Worm (Caenorhabditis elegans) whole organism, late embryonic: Measurements from ENCODE around the gene clc-9.

Source experiments
- F13H6.1 ChIP-seq: sonication (generic microtip); optimal IDR thresholded peaks from 2 replicates; lab custom pipeline; 2016; ENCODE audit warnings: missing genetic modification characterization, missing compliant biosample characterization
- K09A11.1 ChIP-seq: sonication (generic microtip); optimal IDR thresholded peaks from 2 replicates; lab custom pipeline; 2017; ENCODE audit warnings: antibody characterized with exemption, mild to moderate bottlenecking, missing genetic modification characterization, missing compliant biosample characterization; ENCODE audit not compliant: insufficient read depth
- ahr-1 ChIP-seq: sonication (generic microtip); optimal IDR thresholded peaks from 2 replicates; lab custom pipeline; 2016; ENCODE audit warnings: missing genetic modification characterization, missing compliant biosample characterization
- ama-1 ChIP-seq: fragments of 150-350 bp; optimal IDR thresholded peaks from 2 replicates; lab custom pipeline; 2014
- ceh-18 ChIP-seq: sonication (generic microtip); optimal IDR thresholded peaks from 2 replicates; lab custom pipeline; 2016; ENCODE audit warnings: missing genetic modification characterization, missing compliant biosample characterization
- ceh-2 ChIP-seq: sonication (generic microtip); optimal IDR thresholded peaks from 2 replicates; lab custom pipeline; 2016; ENCODE audit warnings: missing genotype, missing genetic modification characterization, missing compliant biosample characterization
- ceh-22 ChIP-seq: sonication (generic microtip); optimal IDR thresholded peaks from 2 replicates; lab custom pipeline; 2017; ENCODE audit warnings: missing biosample characterization, missing genetic modification characterization
- ceh-30 ChIP-seq: fragments of 150-350 bp; optimal IDR thresholded peaks from 2 replicates; lab custom pipeline; 2014; ENCODE audit warnings: missing biosample characterization, missing genetic modification characterization
- ceh-31 ChIP-seq: sonication (generic microtip); optimal IDR thresholded peaks from 2 replicates; lab custom pipeline; 2016; ENCODE audit warnings: missing genetic modification characterization, missing compliant biosample characterization
- ceh-34 ChIP-seq: sonication (generic microtip); optimal IDR thresholded peaks from 2 replicates; lab custom pipeline; 2016; ENCODE audit warnings: mild to moderate bottlenecking, missing genetic modification characterization, missing compliant biosample characterization
- ceh-45 ChIP-seq: fragments of 200-800 bp; sonication (Bioruptor generic); IDR thresholded peaks from 2 replicates; pipeline ENCODE4 v1.3.6; 2022; ENCODE audit warnings: missing genetic modification reagents, missing genetic modification characterization, missing compliant biosample characterization
- ceh-6 ChIP-seq: fragments of 200-800 bp; sonication (Bioruptor generic); optimal IDR thresholded peaks from 2 replicates; lab custom pipeline; 2018; ENCODE audit warnings: mild to moderate bottlenecking, missing genetic modification characterization, missing compliant biosample characterization
- ceh-9 ChIP-seq: sonication (generic microtip); optimal IDR thresholded peaks from 2 replicates; lab custom pipeline; 2016; ENCODE audit warnings: mild to moderate bottlenecking, missing genetic modification characterization, inconsistent platforms, missing compliant biosample characterization
- che-1 ChIP-seq: sonication (generic microtip); optimal IDR thresholded peaks from 2 replicates; lab custom pipeline; 2016; ENCODE audit warnings: mild to moderate bottlenecking, missing genetic modification characterization, missing compliant biosample characterization
- dve-1 ChIP-seq: sonication (generic microtip); optimal IDR thresholded peaks from 2 replicates; lab custom pipeline; 2017; ENCODE audit warnings: antibody characterized with exemption, mild to moderate bottlenecking, missing genetic modification characterization, missing compliant biosample characterization
- elt-2 ChIP-seq: sonication (generic microtip); optimal IDR thresholded peaks from 2 replicates; lab custom pipeline; 2016; ENCODE audit warnings: missing genetic modification reagents, missing genetic modification characterization, missing compliant biosample characterization
- eyg-1 ChIP-seq: sonication (generic microtip); optimal IDR thresholded peaks from 2 replicates; lab custom pipeline; 2016; ENCODE audit warnings: missing genotype, missing genetic modification characterization, missing compliant biosample characterization
- fkh-6 ChIP-seq: sonication (generic microtip); optimal IDR thresholded peaks from 2 replicates; lab custom pipeline; 2016; ENCODE audit warnings: missing genetic modification characterization, missing compliant biosample characterization
- gmeb-2 ChIP-seq: sonication (generic microtip); optimal IDR thresholded peaks from 2 replicates; lab custom pipeline; 2016; ENCODE audit warnings: missing genetic modification characterization, inconsistent platforms, missing compliant biosample characterization
- hlh-15 ChIP-seq: sonication (generic microtip); optimal IDR thresholded peaks from 2 replicates; lab custom pipeline; 2016; ENCODE audit warnings: missing genetic modification characterization, missing compliant biosample characterization
- lin-11 ChIP-seq: fragments of 200-800 bp; sonication (Bioruptor generic); optimal IDR thresholded peaks from 2 replicates; lab custom pipeline; 2018; ENCODE audit warnings: mild to moderate bottlenecking, missing genetic modification characterization, missing compliant biosample characterization
- madf-2 ChIP-seq: sonication (generic microtip); optimal IDR thresholded peaks from 2 replicates; lab custom pipeline; 2017; ENCODE audit warnings: missing genetic modification characterization, missing compliant biosample characterization
- mec-3 ChIP-seq: sonication (generic microtip); optimal IDR thresholded peaks from 2 replicates; lab custom pipeline; 2016; ENCODE audit warnings: borderline replicate concordance, missing genetic modification characterization, missing compliant biosample characterization
- nfya-1 ChIP-seq: sonication (generic microtip); optimal IDR thresholded peaks from 2 replicates; lab custom pipeline; 2017; ENCODE audit warnings: missing genetic modification characterization, mild to moderate bottlenecking, missing compliant biosample characterization, antibody characterized with exemption, moderate library complexity
- nhr-232 ChIP-seq: sonication (generic microtip); optimal IDR thresholded peaks from 2 replicates; lab custom pipeline; 2016; ENCODE audit warnings: missing genetic modification characterization, missing compliant biosample characterization
- npax-4 ChIP-seq: sonication (generic microtip); optimal IDR thresholded peaks from 2 replicates; lab custom pipeline; 2016; ENCODE audit warnings: missing genetic modification characterization, missing compliant biosample characterization
- odd-2 ChIP-seq: sonication (generic microtip); optimal IDR thresholded peaks from 2 replicates; lab custom pipeline; 2017; ENCODE audit warnings: antibody characterized with exemption, mild to moderate bottlenecking, missing genetic modification characterization, missing compliant biosample characterization
- pag-3 ChIP-seq: sonication (generic microtip); optimal IDR thresholded peaks from 2 replicates; lab custom pipeline; 2016; ENCODE audit warnings: missing compliant biosample characterization, missing genetic modification characterization, borderline replicate concordance
- pat-9 ChIP-seq: fragments of 200-800 bp; sonication (Bioruptor generic); optimal IDR thresholded peaks from 2 replicates; lab custom pipeline; 2018; ENCODE audit warnings: mild to moderate bottlenecking, missing genetic modification characterization, moderate library complexity, missing compliant biosample characterization
- pax-1 ChIP-seq: fragments of 150-350 bp; optimal IDR thresholded peaks from 2 replicates; lab custom pipeline; 2014; ENCODE audit warnings: missing biosample characterization, missing genetic modification characterization
- rnt-1 ChIP-seq: sonication (generic microtip); optimal IDR thresholded peaks from 2 replicates; lab custom pipeline; 2016; ENCODE audit warnings: missing genetic modification characterization, missing compliant biosample characterization
- sdc-2 ChIP-seq: sonication (generic microtip); optimal IDR thresholded peaks from 2 replicates; lab custom pipeline; 2016; ENCODE audit warnings: missing genotype, missing genetic modification characterization, missing compliant biosample characterization
- sox-4 ChIP-seq: sonication (generic microtip); optimal IDR thresholded peaks from 2 replicates; lab custom pipeline; 2017; ENCODE audit warnings: mild to moderate bottlenecking, missing genetic modification characterization, inconsistent platforms, missing compliant biosample characterization
- syd-9 ChIP-seq: sonication (generic microtip); optimal IDR thresholded peaks from 2 replicates; lab custom pipeline; 2016; ENCODE audit warnings: mild to moderate bottlenecking, missing genetic modification characterization, moderate library complexity, missing compliant biosample characterization
- tbx-2 ChIP-seq: sonication (generic microtip); optimal IDR thresholded peaks from 2 replicates; lab custom pipeline; 2016; ENCODE audit warnings: missing genetic modification characterization, missing compliant biosample characterization
- unc-3 ChIP-seq, 2 experiments: fragments of 200-800 bp in 1 of 2; sonication (Bioruptor generic) in 1 of 2; sonication (generic microtip) in 1 of 2; conservative IDR thresholded peaks in 1 of 2; optimal IDR thresholded peaks in 1 of 2; 2 replicates each; pipeline versions ENCODE4 v1.3.6 to Lab custom; 2016 to 2022; ENCODE audit warnings: missing compliant biosample characterization in 2 of 2, missing genetic modification characterization in 2 of 2, missing genetic modification reagents in 1 of 2
- unc-86 ChIP-seq: sonication (generic microtip); optimal IDR thresholded peaks from 2 replicates; lab custom pipeline; 2016; ENCODE audit warnings: missing genetic modification characterization, missing compliant biosample characterization
- zip-5 ChIP-seq: sonication (generic microtip); optimal IDR thresholded peaks from 2 replicates; lab custom pipeline; 2016; ENCODE audit warnings: missing genetic modification characterization, missing compliant biosample characterization
- ztf-16 ChIP-seq: sonication (generic microtip); optimal IDR thresholded peaks from 2 replicates; lab custom pipeline; 2017; ENCODE audit warnings: missing genetic modification characterization, missing compliant biosample characterization

The clc-9 gene

DNA sequence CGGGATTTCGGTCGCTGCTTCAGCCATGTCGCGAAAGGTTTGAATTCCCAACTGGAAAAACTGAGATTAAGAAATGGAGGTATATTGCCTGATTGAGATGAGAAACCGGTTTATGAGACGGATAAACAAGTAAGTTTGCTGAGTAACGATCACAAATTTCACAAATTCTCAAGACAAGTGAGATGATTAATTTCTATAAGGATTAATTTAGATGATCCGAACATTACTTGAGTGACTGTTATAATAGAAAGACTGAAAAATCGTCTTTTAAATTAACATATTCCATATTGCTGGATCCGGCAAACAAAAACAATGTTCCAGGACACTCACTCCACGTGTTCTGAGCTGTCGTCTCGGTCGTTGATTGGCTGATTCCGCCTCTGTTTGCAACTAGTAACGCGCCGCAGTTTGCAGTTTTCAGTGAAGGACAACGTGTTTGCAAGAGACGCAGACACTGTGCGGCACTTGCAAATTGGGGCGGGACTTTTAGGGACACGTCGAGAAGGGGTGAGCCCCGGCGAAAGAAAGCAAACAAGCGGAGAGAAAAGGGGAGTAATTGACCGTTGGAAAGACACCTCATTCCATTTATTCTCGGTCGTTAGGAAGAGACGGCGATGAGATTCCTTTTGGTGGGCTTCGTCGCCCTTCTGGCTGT, 6.2 kb downstream of the clc-9 start, which contains the start of the genes imp-2 and enpl-1 (continued):
- TF ChIP-seq lin-11 (tag; lab: Kevin White, UChicago) (no peak), elt-2 (tag; lab: Kevin White, UChicago) (peak; percentile 66), ahr-1 (no peak), rnt-1 (tag; lab: Kevin White, UChicago) (no peak), zip-5 (tag; lab: Kevin White, UChicago) (no peak), unc-3 (GFP tag; conservative IDR thresholded peaks at IDR 0.05; lab: Robert Waterston, UW) (peak; percentile 12; the same call in 1 of the 2 replicates), unc-3 (tag; optimal IDR thresholded peaks at IDR 0.05; lab: Kevin White, UChicago) (peak; percentile 13), hlh-15 (tag; lab: Kevin White, UChicago) (no peak), nfya-1 (peak; percentile 100), pag-3 (tag; lab: Kevin White, UChicago) (no peak), tbx-2 (tag; lab: Kevin White, UChicago) (peak; percentile 93), ama-1 (lab: Kevin White, UChicago) (no peak), gmeb-2 (no peak), ceh-18 (tag; lab: Kevin White, UChicago) (peak; percentile 61), ceh-22 (tag; lab: Kevin White, UChicago) (peak; percentile 6), npax-4 (tag; lab: Kevin White, UChicago) (no peak), F13H6.1 (tag; lab: Kevin White, UChicago) (peak; percentile 39), ceh-31 (tag; lab: Kevin White, UChicago) (peak; percentile 91), madf-2 (tag; lab: Kevin White, UChicago) (peak; percentile 28), ceh-34 (tag; lab: Kevin White, UChicago) (peak; percentile 80), mec-3 (tag; lab: Kevin White, UChicago) (no peak), K09A11.1 (tag; lab: Kevin White, UChicago) (peak; percentile 60), ceh-30 (tag; lab: Kevin White, UChicago) (no peak), sdc-2 (tag; lab: Kevin White, UChicago) (peak; percentile 51), pat-9 (tag; lab: Kevin White, UChicago) (no peak), ceh-45 (GFP tag; lab: Robert Waterston, UW) (no peak), pax-1 (tag; lab: Kevin White, UChicago) (peak; percentile 51), dve-1 (peak; percentile 51), fkh-6 (tag; lab: Kevin White, UChicago) (no peak), syd-9 (peak; percentile 42), unc-86 (tag; lab: Kevin White, UChicago) (no peak), ztf-16 (tag; lab: Kevin White, UChicago) (peak; percentile 50), eyg-1 (tag; lab: Kevin White, UChicago) (no peak), ceh-6 (GFP tag; lab: Kevin White, UChicago) (no peak), nhr-232 (no peak)

DNA sequence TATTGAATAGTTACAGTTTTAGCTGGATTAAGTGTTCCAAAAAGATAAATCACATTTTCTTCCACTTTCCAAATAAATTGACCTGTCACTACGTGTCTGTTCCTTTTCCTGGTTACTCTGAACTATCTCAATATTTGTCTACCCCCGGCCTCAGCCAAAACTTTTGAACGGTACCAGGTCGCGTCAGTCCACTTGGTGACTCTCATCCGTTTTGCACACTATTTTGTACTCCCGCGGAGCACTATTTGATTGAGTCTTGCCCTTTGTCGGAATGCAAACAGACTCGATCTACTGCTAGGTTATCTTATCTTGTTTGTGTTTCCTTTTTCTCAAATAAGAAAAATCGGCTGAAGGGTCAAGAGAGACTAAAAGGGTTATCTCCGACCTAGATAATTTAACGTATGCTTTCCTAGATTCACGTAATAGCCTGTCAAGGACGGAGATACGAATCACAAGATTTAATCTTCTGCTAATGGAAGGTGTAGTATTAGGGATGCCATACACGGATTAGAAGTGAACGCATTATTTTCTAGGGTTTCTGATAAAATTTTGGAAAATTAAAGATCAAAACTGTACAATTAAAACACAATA, 7.3 kb downstream of the clc-9 start:
- no peak for TF ChIP-seq ceh-2 (tag; lab: Kevin White, UChicago)
- TF ChIP-seq unc-86 (tag; lab: Kevin White, UChicago), result no peak
- no peak for TF ChIP-seq sox-4
- TF ChIP-seq hlh-15 (tag; lab: Kevin White, UChicago), result no peak
- TF ChIP-seq gmeb-2, result no peak
- TF ChIP-seq odd-2 (tag; lab: Kevin White, UChicago), result no peak
- TF ChIP-seq elt-2 (tag; lab: Kevin White, UChicago), result peak; percentile 15
- TF ChIP-seq ceh-9 (tag; lab: Kevin White, UChicago), result no peak
- TF ChIP-seq che-1 (tag; lab: Kevin White, UChicago), result no peak
